Fruit fly (Drosophila melanogaster) whole organism, embryonic: Measurements from ENCODE around the gene p24-2.

ENCODE experiments used
- Bdp1 ChIP-seq: fragments of 200-800 bp; sonication (Bioruptor generic); optimal IDR thresholded peaks from 3 replicates; lab custom pipeline; 2016; ENCODE audit warnings: missing biosample characterization, missing genetic modification characterization
- BtbVII ChIP-seq: fragments of 200-800 bp; sonication (Bioruptor generic); optimal IDR thresholded peaks from 3 replicates; lab custom pipeline; 2017; ENCODE audit warnings: missing biosample characterization, mild to moderate bottlenecking, missing genetic modification characterization
- Bteb2 ChIP-seq: fragments of 200-800 bp; sonication (Bioruptor generic); optimal IDR thresholded peaks from 2 replicates; lab custom pipeline; 2016; ENCODE audit warnings: missing biosample characterization, missing genetic modification characterization
- CG11560 ChIP-seq: fragments of 200-800 bp; sonication (Bioruptor generic); IDR thresholded peaks from 3 replicates; pipeline ENCODE4 v1.3.6; 2022; ENCODE audit warnings: missing biosample characterization, missing genetic modification characterization
- CG11696 ChIP-seq: fragments of 200-800 bp; sonication (Bioruptor generic); IDR thresholded peaks from 2 replicates; pipeline ENCODE4 v1.3.6; 2022; ENCODE audit warnings: missing biosample characterization, missing genetic modification characterization
- CG11723 ChIP-seq: fragments of 200-800 bp; sonication (Bioruptor generic); optimal IDR thresholded peaks from 2 replicates; lab custom pipeline; 2017; ENCODE audit warnings: missing biosample characterization, mild to moderate bottlenecking, missing genetic modification characterization
- CG12155 ChIP-seq: fragments of 200-800 bp; sonication (Bioruptor generic); optimal IDR thresholded peaks from 3 replicates; lab custom pipeline; 2016; ENCODE audit warnings: missing biosample characterization, missing genetic modification characterization
- CG1233 ChIP-seq: fragments of 200-800 bp; sonication (Bioruptor generic); optimal IDR thresholded peaks from 4 replicates; lab custom pipeline; 2018; ENCODE audit warnings: missing biosample characterization, mild to moderate bottlenecking, missing genetic modification characterization
- CG12769 ChIP-seq: fragments of 200-800 bp; sonication (Bioruptor generic); optimal IDR thresholded peaks from 2 replicates; lab custom pipeline; 2019; ENCODE audit warnings: missing biosample characterization, mild to moderate bottlenecking, missing genetic modification characterization, moderate library complexity
- CG1792 ChIP-seq: fragments of 200-800 bp; sonication (Bioruptor generic); optimal IDR thresholded peaks from 2 replicates; lab custom pipeline; 2016; ENCODE audit warnings: missing biosample characterization, missing genetic modification characterization
- CG2120 ChIP-seq: fragments of 200-800 bp; sonication (Bioruptor generic); optimal IDR thresholded peaks from 3 replicates; lab custom pipeline; 2016; ENCODE audit warnings: missing biosample characterization, missing genetic modification characterization
- CG2199 ChIP-seq: fragments of 200-800 bp; sonication (Bioruptor generic); IDR thresholded peaks from 3 replicates; pipeline ENCODE4 v1.3.6; 2022; ENCODE audit warnings: missing biosample characterization, missing genetic modification characterization
- CG2889 ChIP-seq: fragments of 200-800 bp; sonication (Bioruptor generic); IDR thresholded peaks from 3 replicates; pipeline ENCODE4 v1.3.6; 2022; ENCODE audit warnings: missing biosample characterization, missing genetic modification characterization
- CG30403 ChIP-seq: fragments of 200-800 bp; sonication (Bioruptor generic); optimal IDR thresholded peaks from 3 replicates; lab custom pipeline; 2016; ENCODE audit warnings: missing biosample characterization, missing genetic modification characterization
- CG32772 ChIP-seq: fragments of 200-800 bp; sonication (Bioruptor generic); IDR thresholded peaks from 2 replicates; pipeline ENCODE4 v1.3.6; 2022; ENCODE audit warnings: missing biosample characterization, missing genetic modification characterization
- CG34224 ChIP-seq: fragments of 200-800 bp; sonication (Bioruptor generic); IDR thresholded peaks from 3 replicates; pipeline ENCODE4 v1.3.6; 2022; ENCODE audit warnings: missing biosample characterization, missing genetic modification characterization; ENCODE audit not compliant: partially characterized antibody
- CG4404 ChIP-seq: fragments of 200-800 bp; sonication (Bioruptor generic); IDR thresholded peaks from 2 replicates; pipeline ENCODE4 v1.3.6; 2022; ENCODE audit warnings: missing biosample characterization, missing genetic modification characterization
- CG4820 ChIP-seq: fragments of 200-800 bp; sonication (Bioruptor generic); optimal IDR thresholded peaks from 3 replicates; lab custom pipeline; 2016; ENCODE audit warnings: missing biosample characterization, missing genetic modification characterization
- CG7839 ChIP-seq: fragments of 200-800 bp; sonication (Bioruptor generic); optimal IDR thresholded peaks from 3 replicates; lab custom pipeline; 2018; ENCODE audit warnings: missing biosample characterization, mild to moderate bottlenecking, missing genetic modification characterization, moderate library complexity
- CG8290 ChIP-seq, 3 experiments: fragments of 200-800 bp; sonication (Bioruptor generic); optimal IDR thresholded peaks; 2 replicates each; lab custom pipeline; 2016 to 2019; ENCODE audit warnings: missing biosample characterization in 3 of 3, missing genetic modification characterization in 3 of 3, mild to moderate bottlenecking in 2 of 3, moderate library complexity in 1 of 3
- CG9932 ChIP-seq: fragments of 200-800 bp; sonication (Bioruptor generic); IDR thresholded peaks from 2 replicates; pipeline ENCODE4 v1.3.6; 2022; ENCODE audit warnings: missing biosample characterization, missing genetic modification characterization
- CkIIα-i1 ChIP-seq: fragments of 200-800 bp; sonication (Bioruptor generic); IDR thresholded peaks from 2 replicates; pipeline ENCODE4 v1.3.6; 2022; ENCODE audit warnings: missing biosample characterization, missing genetic modification characterization
- D ChIP-seq, 2 experiments: fragments of 200-800 bp in 1 of 2; fragments of >200 bp in 1 of 2; sonication (Bioruptor generic) in 1 of 2; optimal IDR thresholded peaks; 2 replicates in 1 of 2; 3 replicates in 1 of 2; lab custom pipeline; 2017; ENCODE audit warnings: mild to moderate bottlenecking in 1 of 2, missing biosample characterization in 1 of 2, missing genetic modification characterization in 1 of 2, missing genetic modification reagents in 1 of 2
- Dip3 ChIP-seq: fragments of 200-800 bp; sonication (Bioruptor generic); optimal IDR thresholded peaks from 3 replicates; lab custom pipeline; 2016; ENCODE audit warnings: missing biosample characterization, missing genetic modification characterization
- HmgZ ChIP-seq: fragments of 200-800 bp; sonication (Bioruptor generic); optimal IDR thresholded peaks from 2 replicates; lab custom pipeline; 2018; ENCODE audit warnings: missing biosample characterization, mild to moderate bottlenecking, missing genetic modification characterization
- Hr51 ChIP-seq, 2 experiments: fragments of 200-800 bp; sonication (Bioruptor generic); optimal IDR thresholded peaks; 2 replicates in 1 of 2; 3 replicates in 1 of 2; lab custom pipeline; 2016 to 2018; ENCODE audit warnings: missing biosample characterization in 2 of 2, missing genetic modification characterization in 2 of 2, mild to moderate bottlenecking in 1 of 2, moderate library complexity in 1 of 2
- Nf-YA ChIP-seq: fragments of 200-800 bp; sonication (Bioruptor generic); IDR thresholded peaks from 2 replicates; pipeline ENCODE4 v1.3.6; 2022; ENCODE audit warnings: missing biosample characterization, missing genetic modification characterization
- Oli ChIP-seq: fragments of 200-800 bp; sonication (Bioruptor generic); optimal IDR thresholded peaks from 2 replicates; lab custom pipeline; 2018; ENCODE audit warnings: missing biosample characterization, mild to moderate bottlenecking, missing genetic modification characterization, moderate library complexity
- PHDP ChIP-seq: fragments of 200-800 bp; sonication (Bioruptor generic); optimal IDR thresholded peaks from 3 replicates; lab custom pipeline; 2018; ENCODE audit warnings: missing biosample characterization, mild to moderate bottlenecking, missing genetic modification characterization, moderate library complexity
- Sox102F ChIP-seq: fragments of 200-800 bp; sonication (Bioruptor generic); optimal IDR thresholded peaks from 2 replicates; lab custom pipeline; 2018; ENCODE audit warnings: missing biosample characterization, mild to moderate bottlenecking, missing genetic modification characterization, moderate library complexity
- Ssrp ChIP-seq: fragments of 200-800 bp; sonication (Bioruptor generic); optimal IDR thresholded peaks from 2 replicates; lab custom pipeline; 2018; ENCODE audit warnings: missing biosample characterization, mild to moderate bottlenecking, missing genetic modification characterization, moderate library complexity
- Xbp1 ChIP-seq: fragments of 200-800 bp; sonication (Bioruptor generic); optimal IDR thresholded peaks from 3 replicates; lab custom pipeline; 2016; ENCODE audit warnings: missing biosample characterization, mild to moderate bottlenecking, missing genetic modification characterization
- bigmax ChIP-seq: fragments of 200-800 bp; sonication (Bioruptor generic); optimal IDR thresholded peaks from 2 replicates; lab custom pipeline; 2018; ENCODE audit warnings: missing biosample characterization, mild to moderate bottlenecking, missing genetic modification characterization
- bsh ChIP-seq, 2 experiments: fragments of 200-800 bp; sonication (Bioruptor generic); optimal IDR thresholded peaks; 2 replicates each; lab custom pipeline; 2017 to 2018; ENCODE audit warnings: mild to moderate bottlenecking in 2 of 2, missing biosample characterization in 2 of 2, missing genetic modification characterization in 2 of 2, moderate library complexity in 1 of 2
- chif ChIP-seq, 2 experiments: fragments of 200-800 bp; sonication (Bioruptor generic); optimal IDR thresholded peaks; 3 replicates each; lab custom pipeline; 2016; ENCODE audit warnings: missing biosample characterization in 2 of 2, missing genetic modification characterization in 2 of 2
- chm ChIP-seq: fragments of 200-800 bp; sonication (Bioruptor generic); IDR thresholded peaks from 2 replicates; pipeline ENCODE4 v1.3.6; 2022; ENCODE audit warnings: missing biosample characterization, missing genetic modification characterization
- chn ChIP-seq: fragments of 200-800 bp; sonication (Bioruptor generic); optimal IDR thresholded peaks from 2 replicates; lab custom pipeline; 2016; ENCODE audit warnings: missing biosample characterization, missing genetic modification characterization
- da ChIP-seq: fragments of 200-800 bp; sonication (Bioruptor generic); optimal IDR thresholded peaks from 2 replicates; lab custom pipeline; 2016; ENCODE audit warnings: missing biosample characterization, missing genetic modification characterization
- dmrt99B ChIP-seq: fragments of 200-800 bp; sonication (Bioruptor generic); optimal IDR thresholded peaks from 2 replicates; lab custom pipeline; 2018; ENCODE audit warnings: missing biosample characterization, mild to moderate bottlenecking, missing genetic modification characterization, moderate library complexity
- fd64A ChIP-seq: fragments of 200-800 bp; sonication (Bioruptor generic); optimal IDR thresholded peaks from 3 replicates; lab custom pipeline; 2018; ENCODE audit warnings: missing biosample characterization, mild to moderate bottlenecking, missing genetic modification characterization
- gem ChIP-seq: fragments of 200-800 bp; sonication (Bioruptor generic); optimal IDR thresholded peaks from 2 replicates; lab custom pipeline; 2019; ENCODE audit warnings: missing biosample characterization, mild to moderate bottlenecking, missing genetic modification characterization, moderate library complexity
- grau ChIP-seq: fragments of 200-800 bp; optimal IDR thresholded peaks from 3 replicates; lab custom pipeline; 2019; ENCODE audit warnings: missing biosample characterization, mild to moderate bottlenecking, missing genetic modification characterization, moderate library complexity
- lilli ChIP-seq: fragments of 200-800 bp; sonication (Bioruptor generic); optimal IDR thresholded peaks from 3 replicates; lab custom pipeline; 2016; ENCODE audit warnings: missing biosample characterization, missing genetic modification characterization
- nom ChIP-seq: fragments of 200-800 bp; sonication (Bioruptor generic); optimal IDR thresholded peaks from 2 replicates; lab custom pipeline; 2017; ENCODE audit warnings: missing biosample characterization, missing genetic modification characterization, mild to moderate bottlenecking, moderate library complexity, missing genetic modification reagents
- pum ChIP-seq: fragments of 200-800 bp; sonication (Bioruptor generic); optimal IDR thresholded peaks from 2 replicates; lab custom pipeline; 2016; ENCODE audit warnings: missing biosample characterization, missing genetic modification characterization
- sd ChIP-seq: fragments of 200-800 bp; sonication (Bioruptor generic); optimal IDR thresholded peaks from 3 replicates; lab custom pipeline; 2018; ENCODE audit warnings: missing biosample characterization, mild to moderate bottlenecking, missing genetic modification characterization, moderate library complexity
- slbo ChIP-seq: fragments of 200-800 bp; sonication (Bioruptor generic); IDR thresholded peaks from 2 replicates; pipeline ENCODE4 v1.3.6; 2022; ENCODE audit warnings: missing biosample characterization, missing genetic modification characterization
- ttk ChIP-seq: fragments of 200-800 bp; sonication (Bioruptor generic); IDR thresholded peaks from 2 replicates; pipeline ENCODE4 v2.1.2; 2022; ENCODE audit warnings: missing biosample characterization, missing genetic modification characterization
- unpg ChIP-seq: fragments of 200-800 bp; sonication (Bioruptor generic); optimal IDR thresholded peaks from 3 replicates; lab custom pipeline; 2018; ENCODE audit warnings: missing biosample characterization, mild to moderate bottlenecking, missing genetic modification characterization, moderate library complexity

p24-2 gene

dm6 chr3R:9702567-9702966, 10.0 kb upstream of the p24-2 start (continued):
- peak; percentile 82 for TF ChIP-seq fd64A (GFP tag; lab: Kevin White, UChicago)
- peak; percentile 84 for TF ChIP-seq chn (GFP tag; lab: Kevin White, UChicago)
- no peak for TF ChIP-seq chm
- peak; percentile 76 to 80 for TF ChIP-seq chif (GFP tag; optimal IDR thresholded peaks at IDR 0.05; lab: Kevin White, UChicago)
- TF ChIP-seq CG12769 (tag; lab: Kevin White, UChicago): peak; percentile 93
- TF ChIP-seq pum: peak; percentile 73
- TF ChIP-seq BtbVII: peak; percentile 92
- TF ChIP-seq CG32772 (GFP tag; lab: Robert Waterston, UW): no peak
- TF ChIP-seq Dip3 (GFP tag; lab: Kevin White, UChicago): peak; percentile 76
- peak in 1 of 2 experiments; percentile 90 for TF ChIP-seq bsh (GFP tag; optimal IDR thresholded peaks at IDR 0.05; lab: Kevin White, UChicago)
- TF ChIP-seq da (GFP tag; lab: Kevin White, UChicago): no peak
- peak; percentile 76 for TF ChIP-seq CG8290 (GFP tag; optimal IDR thresholded peaks at IDR 0.05; lab: Kevin White, UChicago)
- peak in 1 of 2 experiments; percentile 92 for TF ChIP-seq CG8290 (tag; optimal IDR thresholded peaks at IDR 0.05; lab: Kevin White, UChicago)
- no peak for TF ChIP-seq Nf-YA (GFP tag; lab: Robert Waterston, UW)
- TF ChIP-seq Bdp1 (GFP tag; lab: Kevin White, UChicago): peak; percentile 62
- peak; percentile 88 for TF ChIP-seq CG4820 (GFP tag; lab: Kevin White, UChicago)
- TF ChIP-seq ttk (GFP tag; lab: Robert Waterston, UW): no peak
- TF ChIP-seq Ssrp: peak; percentile 86
- TF ChIP-seq CG11560: no peak
- peak; percentile 84 for TF ChIP-seq CG11723 (GFP tag; lab: Kevin White, UChicago)
- no peak for TF ChIP-seq CkIIα-i1 (GFP tag; lab: Robert Waterston, UW)
- peak; percentile 95 for TF ChIP-seq PHDP (tag; lab: Kevin White, UChicago)
- peak; percentile 89 for TF ChIP-seq Xbp1 (GFP tag; lab: Kevin White, UChicago)
- peak; percentile 88 for TF ChIP-seq CG30403 (GFP tag; lab: Kevin White, UChicago)

- TF ChIP-seq CG7839: peak; percentile 27
- no peak for TF ChIP-seq slbo (GFP tag; lab: Robert Waterston, UW)
- TF ChIP-seq gem (tag; lab: Kevin White, UChicago): peak; percentile 58
- no peak for TF ChIP-seq CG2889
- TF ChIP-seq Xbp1 (GFP tag; lab: Kevin White, UChicago): peak; percentile 13
- peak; percentile 36 for TF ChIP-seq grau
- no peak for TF ChIP-seq CG2199 (GFP tag; lab: Robert Waterston, UW)
- no peak for TF ChIP-seq HmgZ (tag; lab: Kevin White, UChicago)
- TF ChIP-seq CG9932 (GFP tag; lab: Robert Waterston, UW): no peak
- TF ChIP-seq dmrt99B: peak; percentile 22
- no peak for TF ChIP-seq CG4404 (GFP tag; lab: Robert Waterston, UW)
- no peak for TF ChIP-seq CG1233 (GFP tag; lab: Kevin White, UChicago)
- TF ChIP-seq bigmax (GFP tag; lab: Kevin White, UChicago): peak; percentile 51
- no peak for TF ChIP-seq CG34224 (GFP tag; lab: Robert Waterston, UW)
- TF ChIP-seq CG1792 (GFP tag; lab: Kevin White, UChicago): no peak
- TF ChIP-seq Hr51 (GFP tag; optimal IDR thresholded peaks at IDR 0.05; lab: Kevin White, UChicago): peak in 1 of 2 experiments; percentile 64
- TF ChIP-seq sd (tag; lab: Kevin White, UChicago): peak; percentile 67
- TF ChIP-seq Sox102F (GFP tag; lab: Kevin White, UChicago): peak; percentile 62
- TF ChIP-seq CG11696 (GFP tag; lab: Robert Waterston, UW): no peak
- TF ChIP-seq chif (GFP tag; optimal IDR thresholded peaks at IDR 0.05; lab: Kevin White, UChicago): no peak
- TF ChIP-seq CG2120 (GFP tag; lab: Kevin White, UChicago): peak; percentile 33
- peak; percentile 2 for TF ChIP-seq lilli (GFP tag; lab: Kevin White, UChicago)
- TF ChIP-seq nom (GFP tag; lab: Kevin White, UChicago): no peak
- peak; percentile 8 for TF ChIP-seq Oli (tag; lab: Kevin White, UChicago)
- TF ChIP-seq Bteb2 (GFP tag; lab: Kevin White, UChicago): no peak
- peak; percentile 4 for TF ChIP-seq CG12155 (GFP tag; lab: Kevin White, UChicago)
- peak; percentile 13 for TF ChIP-seq unpg (GFP tag; lab: Kevin White, UChicago)
- no peak for TF ChIP-seq D (optimal IDR thresholded peaks at IDR 0.05; lab: Kevin White, UChicago)
- TF ChIP-seq D (GFP tag; optimal IDR thresholded peaks at IDR 0.05; lab: Kevin White, UChicago): no peak
- TF ChIP-seq PHDP (tag; lab: Kevin White, UChicago): peak; percentile 2
Observed at dm6 chr3R:9701897-9702296, 9.3 kb upstream of the p24-2 start.
